1 fruit fly cellular context compared by ENCODE assay signal in the genomic region with DNA sequence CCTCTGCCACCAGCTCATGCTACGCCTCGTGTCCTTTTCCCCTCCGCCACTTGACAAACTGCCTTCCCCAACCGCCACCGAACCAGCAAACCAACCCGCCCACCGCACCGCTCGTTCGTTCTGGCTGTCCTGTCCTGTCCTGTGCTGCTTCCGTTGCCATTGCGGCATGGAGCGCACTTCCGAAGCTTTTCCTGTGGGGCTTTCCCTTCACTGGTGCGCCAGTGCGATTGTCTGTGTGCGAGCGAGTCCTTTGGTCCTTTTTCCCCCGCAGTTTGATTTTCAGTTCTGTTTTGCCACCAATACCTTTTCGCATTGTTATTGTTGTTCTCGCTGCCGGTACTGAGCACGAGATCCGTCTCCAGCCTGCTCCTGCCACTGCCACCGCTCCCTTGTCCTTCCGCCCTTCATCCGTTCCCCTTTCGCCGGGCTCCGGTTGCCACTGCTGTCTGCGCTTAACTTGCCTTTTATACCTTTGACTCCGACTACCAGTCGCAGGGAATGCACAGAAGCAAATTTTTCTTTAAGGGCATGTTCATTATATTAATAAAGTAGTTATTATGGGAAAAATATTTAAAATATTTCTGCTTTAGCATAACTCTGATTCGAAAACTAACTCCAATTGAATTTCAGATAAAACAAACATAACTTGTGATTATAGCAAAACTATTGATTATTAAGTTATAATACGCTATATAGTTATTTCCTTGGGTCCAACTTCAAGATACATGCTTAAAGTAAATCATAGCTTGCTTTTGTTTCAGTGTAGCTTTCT.
TF ChIP-seq lines count a peak whose summit lies in the region.

No protein-coding gene starts in this region.

TF ChIP-seq in whole organism, embryonic, 481 proteins besides CTCF, POLR2A, EP300 and RAD21 (continued from another document and continues in another):
- TF ChIP-seq row (GFP tag; IDR thresholded peaks at IDR 0.05; lab: Robert Waterston, UW) (peak; percentile 70), bab2 (GFP tag; optimal IDR thresholded peaks at IDR 0.05; lab: Kevin White, UChicago) (peak; percentile 5), CG3726 (GFP tag; IDR thresholded peaks at IDR 0.05; lab: Robert Waterston, UW) (no peak), CG12299 (tag; optimal IDR thresholded peaks at IDR 0.05; lab: Kevin White, UChicago) (peak; percentile 63), hbn (GFP tag; IDR thresholded peaks at IDR 0.05; lab: Robert Waterston, UW; ENCODE audit: partially characterized antibody) (no peak), CG4730 (GFP tag; IDR thresholded peaks at IDR 0.05; lab: Robert Waterston, UW) (no peak), CG12659 (GFP tag; optimal IDR thresholded peaks at IDR 0.05; lab: Kevin White, UChicago) (peak; percentile 78), fu2 (GFP tag; optimal IDR thresholded peaks at IDR 0.05; lab: Kevin White, UChicago) (no peak), CG15269 (tag; optimal IDR thresholded peaks at IDR 0.05; lab: Kevin White, UChicago) (peak; percentile 84), CG1602 (GFP tag; optimal IDR thresholded peaks at IDR 0.05; lab: Kevin White, UChicago) (no peak), usp (GFP tag; optimal IDR thresholded peaks at IDR 0.05; lab: Kevin White, UChicago) (no peak), CG11723 (GFP tag; optimal IDR thresholded peaks at IDR 0.05; lab: Kevin White, UChicago) (peak; percentile 41), Abd-B (GFP tag; optimal IDR thresholded peaks at IDR 0.05; lab: Kevin White, UChicago) (peak; percentile 36), klu (GFP tag; IDR thresholded peaks at IDR 0.05; lab: Robert Waterston, UW) (no peak), CG32767 (GFP tag; IDR thresholded peaks at IDR 0.05; lab: Robert Waterston, UW) (no peak), CG33557 (GFP tag; optimal IDR thresholded peaks at IDR 0.05; lab: Kevin White, UChicago) (no peak), bcd (GFP tag; optimal IDR thresholded peaks at IDR 0.05; lab: Kevin White, UChicago) (peak; percentile 66), CG15479 (GFP tag; optimal IDR thresholded peaks at IDR 0.05; lab: Kevin White, UChicago) (no peak), CG16815 (GFP tag; optimal IDR thresholded peaks at IDR 0.05; lab: Kevin White, UChicago) (peak; percentile 25), dm (GFP tag; optimal IDR thresholded peaks at IDR 0.05; lab: Kevin White, UChicago) (no peak), gfzf (GFP tag; optimal IDR thresholded peaks at IDR 0.05; lab: Kevin White, UChicago) (no peak), CG7786 (GFP tag; optimal IDR thresholded peaks at IDR 0.05; lab: Kevin White, UChicago) (no peak), CG16779 (GFP tag; IDR thresholded peaks at IDR 0.05; lab: Robert Waterston, UW) (no peak), CG4282 (GFP tag; optimal IDR thresholded peaks at IDR 0.05; lab: Kevin White, UChicago) (no peak), CG6272 (GFP tag; IDR thresholded peaks at IDR 0.05; lab: Robert Waterston, UW) (no peak), Atf6 (GFP tag; IDR thresholded peaks at IDR 0.05; lab: Robert Waterston, UW) (peak; percentile 70), CG33213 (GFP tag; optimal IDR thresholded peaks at IDR 0.05; lab: Kevin White, UChicago) (no peak), ab (GFP tag; optimal IDR thresholded peaks at IDR 0.05; lab: Kevin White, UChicago) (no peak), CG10274 (GFP tag; optimal IDR thresholded peaks at IDR 0.05; lab: Kevin White, UChicago) (peak; percentile 9), Rx (GFP tag; IDR thresholded peaks at IDR 0.05; lab: Robert Waterston, UW) (no peak), pzg (GFP tag; optimal IDR thresholded peaks at IDR 0.05; lab: Kevin White, UChicago) (no peak), Hsf (GFP tag; optimal IDR thresholded peaks at IDR 0.05; lab: Kevin White, UChicago) (peak; percentile 45), lilli (GFP tag; optimal IDR thresholded peaks at IDR 0.05; lab: Kevin White, UChicago) (peak; percentile 50), Side (GFP tag; optimal IDR thresholded peaks at IDR 0.05; lab: Kevin White, UChicago) (no peak), CG11560 (tag; IDR thresholded peaks at IDR 0.05; lab: Robert Waterston, UW) (no peak), CG2678 (tag; optimal IDR thresholded peaks at IDR 0.05; lab: Kevin White, UChicago) (peak; percentile 92), inv (GFP tag; IDR thresholded peaks at IDR 0.05; lab: Robert Waterston, UW; ENCODE audit: partially characterized antibody) (no peak), CG34422 (GFP tag; IDR thresholded peaks at IDR 0.05; lab: Robert Waterston, UW) (no peak), CG4404 (GFP tag; IDR thresholded peaks at IDR 0.05; lab: Robert Waterston, UW) (no peak; the same call in 1 of the 2 replicates), phol (tag; optimal IDR thresholded peaks at IDR 0.05; lab: Kevin White, UChicago) (peak; percentile 75), kah (GFP tag; optimal IDR thresholded peaks at IDR 0.05; lab: Kevin White, UChicago) (peak; percentile 47), CG13296 (GFP tag; optimal IDR thresholded peaks at IDR 0.05; lab: Kevin White, UChicago) (peak; percentile 85), CG7372 (GFP tag; IDR thresholded peaks at IDR 0.05; lab: Robert Waterston, UW) (peak; percentile 10; the same call in 1 of the 2 replicates), oc (tag; optimal IDR thresholded peaks at IDR 0.05; lab: Kevin White, UChicago) (peak; percentile 31), ro (GFP tag; IDR thresholded peaks at IDR 0.05; lab: Robert Waterston, UW) (no peak), Hr3 (GFP tag; optimal IDR thresholded peaks at IDR 0.05; lab: Kevin White, UChicago) (peak; percentile 45), gt (GFP tag; IDR thresholded peaks at IDR 0.05; lab: Robert Waterston, UW) (no peak), ATbp (GFP tag; optimal IDR thresholded peaks at IDR 0.05; lab: Kevin White, UChicago) (peak; percentile 53), Nf-YC (tag; optimal IDR thresholded peaks at IDR 0.05; lab: Kevin White, UChicago) (peak; percentile 66), danr (GFP tag; IDR thresholded peaks at IDR 0.05; lab: Robert Waterston, UW) (no peak), psq (GFP tag; optimal IDR thresholded peaks at IDR 0.05; lab: Kevin White, UChicago) (peak; percentile 38), sens-2 (GFP tag; IDR thresholded peaks at IDR 0.05; lab: Robert Waterston, UW) (no peak), Scr (GFP tag; IDR thresholded peaks at IDR 0.05; lab: Robert Waterston, UW; ENCODE audit: partially characterized antibody) (no peak), Sry-δ (GFP tag; optimal IDR thresholded peaks at IDR 0.05; lab: Kevin White, UChicago) (no peak), CG11093 (GFP tag; IDR thresholded peaks at IDR 0.05; lab: Robert Waterston, UW) (peak; percentile 10; the same call in 1 of the 3 replicates), CG10565 (GFP tag; optimal IDR thresholded peaks at IDR 0.05; lab: Kevin White, UChicago) (no peak), sob (GFP tag; IDR thresholded peaks at IDR 0.05; lab: Robert Waterston, UW) (peak; percentile 28; the same call in 1 of the 2 replicates), dimm (GFP tag; IDR thresholded peaks at IDR 0.05; lab: Robert Waterston, UW) (no peak), CG11398 (GFP tag; optimal IDR thresholded peaks at IDR 0.05; lab: Kevin White, UChicago) (no peak), tin (GFP tag; optimal IDR thresholded peaks at IDR 0.05; lab: Kevin White, UChicago) (peak; percentile 33), CHES-1-like (GFP tag; optimal IDR thresholded peaks at IDR 0.05; lab: Kevin White, UChicago) (no peak), CG32772 (GFP tag; IDR thresholded peaks at IDR 0.05; lab: Robert Waterston, UW) (peak; percentile 50; the same call in 1 of the 2 replicates), CG9817 (tag; optimal IDR thresholded peaks at IDR 0.05; lab: Kevin White, UChicago) (peak; percentile 65), CG7839 (tag; optimal IDR thresholded peaks at IDR 0.05; lab: Kevin White, UChicago) (peak; percentile 82), wek (GFP tag; optimal IDR thresholded peaks at IDR 0.05; lab: Kevin White, UChicago) (no peak), tx (GFP tag; optimal IDR thresholded peaks at IDR 0.05; lab: Kevin White, UChicago) (no peak), CG3995 (GFP tag; optimal IDR thresholded peaks at IDR 0.05; lab: Kevin White, UChicago) (no peak), CG4820 (GFP tag; optimal IDR thresholded peaks at IDR 0.05; lab: Kevin White, UChicago) (peak; percentile 32), trh (GFP tag; optimal IDR thresholded peaks at IDR 0.05; lab: Kevin White, UChicago) (no peak), CG1647 (GFP tag; optimal IDR thresholded peaks at IDR 0.05; lab: Kevin White, UChicago) (no peak), Nf-YA (GFP tag; IDR thresholded peaks at IDR 0.05; lab: Robert Waterston, UW) (no peak), repo (GFP tag; optimal IDR thresholded peaks at IDR 0.05; lab: Kevin White, UChicago) (no peak), Dbx (GFP tag; IDR thresholded peaks at IDR 0.05; lab: Robert Waterston, UW) (peak; percentile 45; the same call in 1 of the 3 replicates), Dfd (GFP tag; optimal IDR thresholded peaks at IDR 0.05; lab: Kevin White, UChicago) (no peak), CG2120 (GFP tag; optimal IDR thresholded peaks at IDR 0.05; lab: Kevin White, UChicago) (peak; percentile 75), cas (GFP tag; IDR thresholded peaks at IDR 0.05; lab: Robert Waterston, UW) (no peak), Doc3 (GFP tag; IDR thresholded peaks at IDR 0.05; lab: Robert Waterston, UW; ENCODE audit: partially characterized antibody) (no peak), pb (GFP tag; optimal IDR thresholded peaks at IDR 0.05; lab: Kevin White, UChicago) (no peak), vfl (GFP tag; optimal IDR thresholded peaks at IDR 0.05; lab: Kevin White, UChicago) (peak; percentile 38), E2f1 (GFP tag; IDR thresholded peaks at IDR 0.05; lab: Robert Waterston, UW) (peak; percentile 7; the same call in 1 of the 2 replicates), CG11247 (GFP tag; IDR thresholded peaks at IDR 0.05; lab: Robert Waterston, UW) (no peak), CG9215 (GFP tag; IDR thresholded peaks at IDR 0.05; lab: Robert Waterston, UW) (peak; percentile 46; the same call in 1 of the 2 replicates), slbo (GFP tag; IDR thresholded peaks at IDR 0.05; lab: Robert Waterston, UW) (peak; percentile 67), Xrp1 (GFP tag; IDR thresholded peaks at IDR 0.05; lab: Robert Waterston, UW) (peak; percentile 23; the same call in 1 of the 2 replicates), esg (GFP tag; conservative IDR thresholded peaks at IDR 0.05; lab: Robert Waterston, UW) (peak; percentile 49; the same call in 1 of the 2 replicates), CG11085 (GFP tag; IDR thresholded peaks at IDR 0.05; lab: Robert Waterston, UW) (no peak), Fer2 (tag; optimal IDR thresholded peaks at IDR 0.05; lab: Kevin White, UChicago) (peak; percentile 57), bowl (GFP tag; IDR thresholded peaks at IDR 0.05; lab: Robert Waterston, UW) (no peak), tio (GFP tag; optimal IDR thresholded peaks at IDR 0.05; lab: Kevin White, UChicago) (peak; percentile 40), bigmax (GFP tag; optimal IDR thresholded peaks at IDR 0.05; lab: Kevin White, UChicago) (no peak), ap (GFP tag; IDR thresholded peaks at IDR 0.05; lab: Robert Waterston, UW) (no peak), Hr51 (GFP tag; optimal IDR thresholded peaks at IDR 0.05; lab: Kevin White, UChicago) (peak in 1 of 2 experiments; percentile 86), CG3065 (GFP tag; optimal IDR thresholded peaks at IDR 0.05; lab: Kevin White, UChicago) (no peak), CG6854 (GFP tag; optimal IDR thresholded peaks at IDR 0.05; lab: Kevin White, UChicago) (peak; percentile 53), Doc2 (GFP tag; IDR thresholded peaks at IDR 0.05; lab: Robert Waterston, UW) (no peak), CG13775 (GFP tag; optimal IDR thresholded peaks at IDR 0.05; lab: Kevin White, UChicago) (peak; percentile 57), HHEX (GFP tag; optimal IDR thresholded peaks at IDR 0.05; lab: Kevin White, UChicago) (peak; percentile 78), Hmr (GFP tag; optimal IDR thresholded peaks at IDR 0.05; lab: Kevin White, UChicago) (peak; percentile 88), slp2 (GFP tag; optimal IDR thresholded peaks at IDR 0.05; lab: Kevin White, UChicago) (no peak), zen2 (GFP tag; IDR thresholded peaks at IDR 0.05; lab: Robert Waterston, UW; ENCODE audit: partially characterized antibody) (no peak), CG6175 (GFP tag; IDR thresholded peaks at IDR 0.05; lab: Robert Waterston, UW) (no peak), gce (GFP tag; IDR thresholded peaks at IDR 0.05; lab: Robert Waterston, UW) (no peak), Hr39 (optimal IDR thresholded peaks at IDR 0.05; lab: Kevin White, UChicago) (no peak), sisA (GFP tag; IDR thresholded peaks at IDR 0.05; lab: Robert Waterston, UW) (peak; percentile 62), HmgD (GFP tag; optimal IDR thresholded peaks at IDR 0.05; lab: Kevin White, UChicago) (no peak), eyg (GFP tag; optimal IDR thresholded peaks at IDR 0.05; lab: Kevin White, UChicago) (no peak), ham (GFP tag; IDR thresholded peaks at IDR 0.05; lab: Robert Waterston, UW) (no peak), CG13894 (tag; optimal IDR thresholded peaks at IDR 0.05; lab: Kevin White, UChicago) (peak; percentile 28), Dad (GFP tag; optimal IDR thresholded peaks at IDR 0.05; lab: Kevin White, UChicago) (no peak), jigr1 (GFP tag; IDR thresholded peaks at IDR 0.05; lab: Robert Waterston, UW) (no peak), NfI (GFP tag; optimal IDR thresholded peaks at IDR 0.05; lab: Kevin White, UChicago) (peak; percentile 71), TFAM (GFP tag; optimal IDR thresholded peaks at IDR 0.05; lab: Kevin White, UChicago) (no peak), amos (GFP tag; IDR thresholded peaks at IDR 0.05; lab: Robert Waterston, UW; ENCODE audit: partially characterized antibody) (no peak), CG8478 (optimal IDR thresholded peaks at IDR 0.05; lab: Kevin White, UChicago) (no peak), NFAT (GFP tag; IDR thresholded peaks at IDR 0.05; lab: Robert Waterston, UW) (no peak), Jarid2 (GFP tag; optimal IDR thresholded peaks at IDR 0.05; lab: Kevin White, UChicago) (peak; percentile 36), CG4854 (GFP tag; optimal IDR thresholded peaks at IDR 0.05; lab: Kevin White, UChicago) (no peak), CG3163 (GFP tag; optimal IDR thresholded peaks at IDR 0.05; lab: Kevin White, UChicago) (no peak), Camta (GFP tag; optimal IDR thresholded peaks at IDR 0.05; lab: Kevin White, UChicago) (peak; percentile 23), tgo (GFP tag; IDR thresholded peaks at IDR 0.05; lab: Robert Waterston, UW) (peak; percentile 48; the same call in 2 of the 3 replicates), en (GFP tag; optimal IDR thresholded peaks at IDR 0.05; lab: Kevin White, UChicago) (no peak), Ada2b (GFP tag; IDR thresholded peaks at IDR 0.05; lab: Robert Waterston, UW) (peak; percentile 39; the same call in 1 of the 2 replicates), CG31224 (GFP tag; IDR thresholded peaks at IDR 0.05; lab: Robert Waterston, UW) (no peak), Optix (GFP tag; IDR thresholded peaks at IDR 0.05; lab: Robert Waterston, UW) (no peak), CG4424 (GFP tag; optimal IDR thresholded peaks at IDR 0.05; lab: Kevin White, UChicago) (peak; percentile 43)
